Fruit fly (Drosophila melanogaster): ENCODE data around the gene Xport-A.

Xport-A gene

dm6 chr3R:19915312-19915711 lies at the start of gene Xport-A, which contains the start of gene Xport-B:
TSS of gene Xport-A (minus strand) at chr3R:19915412.
TSS of gene Xport-B (minus strand) at chr3R:19915412.
- TF ChIP-seq CG2875 (GFP tag; optimal IDR thresholded peaks at IDR 0.05) = no peak
- TF ChIP-seq Ets65A (GFP tag) = peak; percentile 57
- no peak for TF ChIP-seq unpg (GFP tag; optimal IDR thresholded peaks at IDR 0.05)
- no peak for TF ChIP-seq CG3847 (GFP tag; IDR thresholded peaks at IDR 0.05)

- TF ChIP-seq sna (GFP tag; IDR thresholded peaks at IDR 0.05; ENCODE audit: partially characterized antibody) (no peak), her (GFP tag; optimal IDR thresholded peaks at IDR 0.05) (no peak), TFAM (GFP tag; optimal IDR thresholded peaks at IDR 0.05) (no peak), Ssrp (tag; optimal IDR thresholded peaks at IDR 0.05) (no peak)
Measured at dm6 chr3R:19948143-19948542, 32.9 kb upstream of the Xport-A start, which contains the start of gene CG4783. TSS of gene CG4783 (plus strand) at chr3R:19948443.

- TF ChIP-seq pan (optimal IDR thresholded peaks at IDR 0.05) = no peak
- no peak for TF ChIP-seq pan (GFP tag; optimal IDR thresholded peaks at IDR 0.05 in 1 of 2, IDR thresholded peaks at IDR 0.05 in 1 of 2)
- TF ChIP-seq CG15479 (GFP tag; optimal IDR thresholded peaks at IDR 0.05) = no peak
Measured at dm6 chr3R:19942312-19942711, 27.1 kb upstream of the Xport-A start, which contains the start of gene CG46042. TSS of gene CG46042 (minus strand) at chr3R:19942412.

dm6 chr3R:19938941-19939587 lies 23.9 kb upstream of the Xport-A start:
- TF ChIP-seq CG5245 (GFP tag; optimal IDR thresholded peaks at IDR 0.05) (no peak), CG7928 (GFP tag; optimal IDR thresholded peaks at IDR 0.05) (peak; percentile 29), Dbx (GFP tag; IDR thresholded peaks at IDR 0.05) (no peak), stwl (tag; optimal IDR thresholded peaks at IDR 0.05) (peak; percentile 29), CG16779 (GFP tag; IDR thresholded peaks at IDR 0.05) (no peak), insv (GFP tag; optimal IDR thresholded peaks at IDR 0.05) (peak; percentile 79 to 98), CG3995 (GFP tag; optimal IDR thresholded peaks at IDR 0.05) (no peak), disco-r (GFP tag; optimal IDR thresholded peaks at IDR 0.05) (no peak), CG12071 (GFP tag; optimal IDR thresholded peaks at IDR 0.05) (no peak), zen (tag; optimal IDR thresholded peaks at IDR 0.05) (peak; percentile 12), CG2875 (GFP tag; optimal IDR thresholded peaks at IDR 0.05) (no peak)

- TF ChIP-seq sens-2 (GFP tag; IDR thresholded peaks at IDR 0.05) = no peak
- TF ChIP-seq phol (tag; optimal IDR thresholded peaks at IDR 0.05) = no peak
- no peak for TF ChIP-seq oc (tag; optimal IDR thresholded peaks at IDR 0.05)
- no peak for TF ChIP-seq gro (GFP tag; optimal IDR thresholded peaks at IDR 0.05)
- TF ChIP-seq CG9876 (GFP tag; optimal IDR thresholded peaks at IDR 0.05) = no peak
- TF ChIP-seq CG12659 (GFP tag; optimal IDR thresholded peaks at IDR 0.05) = no peak
- no peak for TF ChIP-seq CG10321 (GFP tag; IDR thresholded peaks at IDR 0.05)
- TF ChIP-seq bbx (GFP tag; IDR thresholded peaks at IDR 0.05; ENCODE audit: partially characterized antibody) = no peak
- no peak for TF ChIP-seq aop (GFP tag; IDR thresholded peaks at IDR 0.05)
- TF ChIP-seq Dref (GFP tag; IDR thresholded peaks at IDR 0.05) = no peak
- TF ChIP-seq knrl (GFP tag; IDR thresholded peaks at IDR 0.05; ENCODE audit: partially characterized antibody) = no peak
- no peak for TF ChIP-seq ato (GFP tag; IDR thresholded peaks at IDR 0.05; ENCODE audit: partially characterized antibody)
- no peak for TF ChIP-seq zf30C (GFP tag; optimal IDR thresholded peaks at IDR 0.05)
- no peak for TF ChIP-seq trh (GFP tag; optimal IDR thresholded peaks at IDR 0.05)
- no peak for TF ChIP-seq ERR (GFP tag; optimal IDR thresholded peaks at IDR 0.05)
- no peak for TF ChIP-seq Sin3A (optimal IDR thresholded peaks at IDR 0.05)
- TF ChIP-seq CG43689 (GFP tag; IDR thresholded peaks at IDR 0.05) = no peak
- TF ChIP-seq shn (GFP tag; optimal IDR thresholded peaks at IDR 0.05) = no peak
- TF ChIP-seq CG9609 (GFP tag; optimal IDR thresholded peaks at IDR 0.05) = no peak
- TF ChIP-seq CG30020 (tag; optimal IDR thresholded peaks at IDR 0.05) = no peak
- no peak for TF ChIP-seq crol (GFP tag; IDR thresholded peaks at IDR 0.05)
- TF ChIP-seq D (optimal IDR thresholded peaks at IDR 0.05) = peak; percentile 52
- no peak for TF ChIP-seq D (GFP tag; optimal IDR thresholded peaks at IDR 0.05)
- TF ChIP-seq Pdp1 (GFP tag; optimal IDR thresholded peaks at IDR 0.05) = no peak
Measured at dm6 chr3R:19935777-19936125, 20.5 kb upstream of the Xport-A start.

All from whole organism, embryonic.